Worm (Caenorhabditis elegans): ENCODE measurements around the gene C29F7.2.

C29F7.2 gene

ce11 chrX:13394971-13395370 lies 20.9 kb upstream of the C29F7.2 start, which contains the start of gene irld-2:
TSS of gene irld-2 (minus strand) at chrX:13395071.
- TF ChIP-seq hlh-13 (GFP tag; optimal IDR thresholded peaks at IDR 0.05), result no peak
- no peak for TF ChIP-seq sox-2 (GFP tag; IDR thresholded peaks at IDR 0.05)
- no peak for TF ChIP-seq rnt-1 (tag; optimal IDR thresholded peaks at IDR 0.05)
- no peak for TF ChIP-seq unc-86 (tag; optimal IDR thresholded peaks at IDR 0.05)
- no peak for TF ChIP-seq nhr-11 (tag; optimal IDR thresholded peaks at IDR 0.05)

DNA sequence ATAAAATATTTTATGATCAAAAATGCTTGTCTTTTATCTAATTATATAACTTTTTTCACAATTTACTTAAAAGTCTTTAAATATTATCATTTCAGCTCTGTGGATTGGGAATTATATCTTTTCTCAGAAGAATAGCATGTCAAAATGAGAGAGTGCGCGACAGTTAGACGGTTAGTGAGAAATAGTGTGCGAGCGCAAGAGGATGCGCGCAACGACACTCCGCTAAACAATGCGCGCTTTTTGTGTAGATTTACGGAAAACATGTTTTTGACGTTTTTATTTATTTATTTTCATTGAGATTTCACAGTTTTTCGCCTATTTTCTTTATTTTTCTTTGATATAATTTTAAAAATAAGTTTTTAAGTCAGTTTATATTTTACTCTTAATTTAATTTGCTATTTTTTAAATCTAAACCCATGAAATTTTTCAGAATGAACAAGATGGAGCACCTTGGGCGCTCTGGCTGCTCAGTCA lies 19.3 kb upstream of the C29F7.2 start, which contains the start of gene F02C12.3:
Gene F02C12.3, plus strand, starts transcription at position 424 of the 474 bp plus-strand sequence.
- TF ChIP-seq pax-1 (tag; optimal IDR thresholded peaks at IDR 0.05) (peak; percentile 60), dve-1 (tag; optimal IDR thresholded peaks at IDR 0.05) (peak; percentile 51), nfya-1 (tag; optimal IDR thresholded peaks at IDR 0.05) (peak; percentile 58), pha-4 (tag; optimal IDR thresholded peaks at IDR 0.05) (no peak), madf-2 (tag; optimal IDR thresholded peaks at IDR 0.05) (no peak), unc-3 (GFP tag; conservative IDR thresholded peaks at IDR 0.05) (no peak), unc-3 (tag; optimal IDR thresholded peaks at IDR 0.05) (no peak), ceh-19 (GFP tag; optimal IDR thresholded peaks at IDR 0.05) (no peak), unc-55 (GFP tag; optimal IDR thresholded peaks at IDR 0.05) (peak; percentile 35), sdc-2 (tag; optimal IDR thresholded peaks at IDR 0.05) (peak; percentile 28)

DNA sequence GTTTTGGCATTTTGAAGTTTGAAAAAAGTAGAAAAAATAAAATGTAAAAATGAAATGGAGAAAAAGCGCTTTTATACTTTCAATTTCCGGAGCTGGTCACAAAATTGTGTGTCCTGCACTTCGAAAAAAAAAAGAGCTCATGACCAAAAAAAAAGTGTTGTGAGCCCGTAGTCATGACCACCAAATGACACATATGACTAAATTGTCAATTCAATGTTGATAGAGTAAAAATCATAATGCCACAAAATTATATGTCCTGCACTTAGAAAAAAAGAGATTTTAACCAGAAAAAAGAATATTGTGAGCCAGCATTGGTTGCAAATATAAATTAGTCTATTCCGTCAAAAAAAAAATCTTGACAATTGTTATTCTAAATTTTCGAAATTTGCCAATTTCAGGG lies 16.7 kb upstream of the C29F7.2 start, which contains the start of gene F02C12.2:
Gene F02C12.2, minus strand, starts transcription at position 101 of the 400 bp plus-strand sequence.
- TF ChIP-seq tbx-7 (tag; optimal IDR thresholded peaks at IDR 0.05) (no peak), hlh-15 (tag; optimal IDR thresholded peaks at IDR 0.05) (no peak), nhr-11 (tag; optimal IDR thresholded peaks at IDR 0.05) (no peak), ceh-6 (GFP tag; optimal IDR thresholded peaks at IDR 0.05) (no peak), ets-4 (tag; optimal IDR thresholded peaks at IDR 0.05) (no peak), pat-9 (tag; optimal IDR thresholded peaks at IDR 0.05) (no peak)

ce11 chrX:13401311-13401710 lies 14.6 kb upstream of the C29F7.2 start:
- TF ChIP-seq pax-1 (tag; optimal IDR thresholded peaks at IDR 0.05), result peak; percentile 21
- no peak for TF ChIP-seq tbx-2 (tag; optimal IDR thresholded peaks at IDR 0.05)

ce11 chrX:13401783-13402182 lies 14.1 kb upstream of the C29F7.2 start, which contains the start of gene F02C12.1:
TSS of gene F02C12.1 (plus strand) at chrX:13402083.
- TF ChIP-seq T23F11.4 (GFP tag; optimal IDR thresholded peaks at IDR 0.05) (no peak), elt-2 (tag; optimal IDR thresholded peaks at IDR 0.05) (no peak), ttx-3 (tag; optimal IDR thresholded peaks at IDR 0.05) (no peak)

- TF ChIP-seq pha-4 (tag; optimal IDR thresholded peaks at IDR 0.05), result no peak
- TF ChIP-seq rnt-1 (tag; optimal IDR thresholded peaks at IDR 0.05), result peak; percentile 15
Observed at ce11 chrX:13409543-13409942, 6.3 kb upstream of the C29F7.2 start, which contains the start of the genes cyp-13B1 and C29F7.1. TSS of gene cyp-13B1 (minus strand) at chrX:13409643. TSS of gene C29F7.1 (plus strand) at chrX:13409936.

DNA sequence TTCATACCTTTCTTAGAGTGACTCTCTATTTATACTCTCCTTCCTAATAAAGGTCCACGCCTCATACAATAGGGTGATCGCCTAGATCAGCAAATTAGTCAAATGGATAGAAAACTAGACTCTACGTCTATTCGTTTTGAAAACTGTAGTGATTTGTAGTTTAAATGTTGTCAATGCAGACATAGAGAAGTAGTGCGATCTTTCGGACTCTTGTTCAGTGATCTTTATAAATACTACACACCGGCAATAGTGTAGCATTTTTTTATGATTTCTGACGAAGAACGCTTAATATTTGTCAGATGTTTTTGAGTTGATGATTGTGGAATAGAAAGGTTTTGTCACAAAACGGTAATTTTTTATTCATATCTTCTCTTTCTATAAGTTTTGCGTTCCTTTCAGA lies 4.6 kb upstream of the C29F7.2 start:
- TF ChIP-seq pax-1 (tag; optimal IDR thresholded peaks at IDR 0.05), result no peak
- TF ChIP-seq ets-4 (tag; optimal IDR thresholded peaks at IDR 0.05), result no peak
- TF ChIP-seq T23F11.4 (GFP tag; optimal IDR thresholded peaks at IDR 0.05), result no peak
- TF ChIP-seq tbx-7 (tag; optimal IDR thresholded peaks at IDR 0.05), result no peak

DNA sequence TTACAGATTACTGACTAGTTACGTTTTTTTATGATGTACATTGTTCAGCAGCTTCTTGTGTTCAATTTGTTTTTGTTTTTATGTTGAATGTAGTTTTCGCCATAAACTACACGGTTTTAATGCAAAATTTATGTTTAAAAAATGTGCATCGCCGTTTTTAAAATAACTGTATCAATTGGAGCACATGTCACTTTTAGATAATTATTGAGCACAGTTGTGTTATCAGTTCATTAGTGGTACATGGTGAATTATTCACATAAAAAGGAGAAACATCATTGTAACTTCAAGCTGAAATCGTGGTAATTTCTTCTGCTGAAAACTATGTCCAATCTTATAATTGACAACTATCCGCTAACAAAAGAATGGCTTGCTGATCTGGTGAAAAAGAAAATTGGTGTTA lies 3.6 kb upstream of the C29F7.2 start:
- no peak for TF ChIP-seq ceh-22 (tag; optimal IDR thresholded peaks at IDR 0.05)

DNA sequence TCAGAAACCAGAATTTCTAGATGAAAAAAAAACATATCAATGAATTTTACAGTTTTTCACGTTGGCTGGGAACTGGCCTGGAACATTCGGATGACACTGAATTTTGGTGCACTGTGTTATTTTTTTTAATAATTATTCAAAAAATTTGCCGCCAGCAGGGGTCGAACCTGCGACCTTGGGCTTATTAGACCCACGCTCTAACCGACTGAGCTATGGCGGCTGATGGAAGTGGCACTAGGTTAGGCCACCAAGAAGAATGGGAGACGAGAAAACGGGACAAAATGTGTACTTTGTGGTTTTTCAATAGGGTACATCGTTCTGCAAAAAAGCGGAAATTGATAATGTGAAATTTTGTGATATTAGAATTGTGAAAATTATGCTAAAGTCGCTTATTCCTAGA lies 904 bp upstream of the C29F7.2 start:
- no peak for TF ChIP-seq pha-4 (tag; optimal IDR thresholded peaks at IDR 0.05)
- peak; percentile 4 for TF ChIP-seq tbx-2 (tag; optimal IDR thresholded peaks at IDR 0.05)
- no peak for TF ChIP-seq nhr-11 (tag; optimal IDR thresholded peaks at IDR 0.05)
- peak; percentile 43 for TF ChIP-seq elt-2 (tag; optimal IDR thresholded peaks at IDR 0.05)
- peak; percentile 32 for TF ChIP-seq lin-11 (tag; optimal IDR thresholded peaks at IDR 0.05)
- no peak for TF ChIP-seq odd-2 (tag; optimal IDR thresholded peaks at IDR 0.05)
- TF ChIP-seq ttx-3 (tag; optimal IDR thresholded peaks at IDR 0.05), result peak; percentile 52
- peak; percentile 12 for TF ChIP-seq C38D4.7 (GFP tag; optimal IDR thresholded peaks at IDR 0.05)
- TF ChIP-seq nfya-1 (tag; optimal IDR thresholded peaks at IDR 0.05), result peak; percentile 21
- no peak for TF ChIP-seq fkh-6 (tag; optimal IDR thresholded peaks at IDR 0.05)
- peak; percentile 19 for TF ChIP-seq pat-9 (tag; optimal IDR thresholded peaks at IDR 0.05)
- TF ChIP-seq pha-2 (tag; optimal IDR thresholded peaks at IDR 0.05), result peak; percentile 32
- TF ChIP-seq hlh-30 (tag; optimal IDR thresholded peaks at IDR 0.05; ENCODE audit: insufficient read depth), result no peak
- TF ChIP-seq hlh-13 (GFP tag; optimal IDR thresholded peaks at IDR 0.05), result peak; percentile 37
- TF ChIP-seq gmeb-2 (tag; optimal IDR thresholded peaks at IDR 0.05), result peak; percentile 64
- peak; percentile 20 for TF ChIP-seq ceh-14 (tag; optimal IDR thresholded peaks at IDR 0.05)
- TF ChIP-seq ceh-2 (tag; optimal IDR thresholded peaks at IDR 0.05), result peak; percentile 21
